Worm (Caenorhabditis elegans) whole organism, L1 larva: ENCODE measurements around the gene nhr-152.

Experiments used
- blmp-1 ChIP-seq: fragments of 150-350 bp; optimal IDR thresholded peaks from 2 replicates; lab custom pipeline; 2014; ENCODE audit warnings: missing biosample characterization, missing genetic modification characterization
- ceh-82 ChIP-seq, 3 experiments: fragments of 150-350 bp in 1 of 3; sonication (generic microtip) in 2 of 3; optimal IDR thresholded peaks; 2 replicates each; lab custom pipeline; 2014 to 2017; ENCODE audit warnings: missing biosample characterization in 3 of 3, missing genetic modification characterization in 3 of 3
- ces-1 ChIP-seq: fragments of 150-350 bp; optimal IDR thresholded peaks from 2 replicates; lab custom pipeline; 2014; ENCODE audit warnings: missing biosample characterization, missing genetic modification reagents, missing genetic modification characterization
- dsc-1 ChIP-seq: sonication (generic microtip); optimal IDR thresholded peaks from 2 replicates; lab custom pipeline; 2016; ENCODE audit warnings: mild to moderate bottlenecking, missing genetic modification characterization, missing compliant biosample characterization
- efl-3 ChIP-seq: fragments of 200-800 bp; sonication (Bioruptor generic); optimal IDR thresholded peaks from 2 replicates; lab custom pipeline; 2018; ENCODE audit warnings: mild to moderate bottlenecking, missing genetic modification characterization, missing compliant biosample characterization
- egl-13 ChIP-seq: sonication (generic microtip); optimal IDR thresholded peaks from 2 replicates; lab custom pipeline; 2016; ENCODE audit warnings: missing genotype, missing genetic modification reagents, missing genetic modification characterization, missing compliant biosample characterization
- egl-27 ChIP-seq, 2 experiments: fragments of 150-350 bp in 1 of 2; sonication (generic microtip); optimal IDR thresholded peaks; 3 replicates each; lab custom pipeline; 2017 to 2018; ENCODE audit warnings: missing biosample characterization in 2 of 2, missing genetic modification characterization in 2 of 2, missing genetic modification reagents in 2 of 2
- elt-3 ChIP-seq, 6 experiments: fragments of 150-350 bp in 1 of 6; sonication (generic microtip); optimal IDR thresholded peaks; 2 replicates each; lab custom pipeline; 2017 to 2018; ENCODE audit warnings: missing biosample characterization in 6 of 6, missing genetic modification characterization in 6 of 6, inconsistent platforms in 1 of 6
- fos-1 ChIP-seq: fragments of 150-350 bp; optimal IDR thresholded peaks from 2 replicates; lab custom pipeline; 2014; ENCODE audit warnings: missing biosample characterization, missing genetic modification characterization
- grh-1 ChIP-seq: fragments of 200-800 bp; sonication (Bioruptor generic); IDR thresholded peaks from 2 replicates; pipeline ENCODE4 v1.3.6; 2022; ENCODE audit warnings: missing genetic modification reagents, missing genetic modification characterization, missing compliant biosample characterization
- hlh-4 ChIP-seq: sonication (generic microtip); optimal IDR thresholded peaks from 2 replicates; lab custom pipeline; 2016; ENCODE audit warnings: mild to moderate bottlenecking, missing genetic modification characterization, missing compliant biosample characterization
- hpl-2 ChIP-seq: fragments of 150-350 bp; optimal IDR thresholded peaks from 2 replicates; lab custom pipeline; 2014; ENCODE audit warnings: missing biosample characterization, missing genetic modification reagents, missing genetic modification characterization
- jun-1 ChIP-seq: fragments of 150-350 bp; optimal IDR thresholded peaks from 2 replicates; lab custom pipeline; 2014; ENCODE audit warnings: missing biosample characterization, missing genetic modification reagents, missing genetic modification characterization
- lin-14 ChIP-seq: fragments of 200-800 bp; sonication (Bioruptor generic); optimal IDR thresholded peaks from 2 replicates; lab custom pipeline; 2018; ENCODE audit warnings: mild to moderate bottlenecking, missing genetic modification characterization, moderate library complexity, missing compliant biosample characterization
- lin-35 ChIP-seq, 2 experiments: fragments of 150-350 bp; optimal IDR thresholded peaks; 2 replicates each; lab custom pipeline; 2014; ENCODE audit warnings: missing biosample characterization in 2 of 2, missing genetic modification characterization in 2 of 2, missing genetic modification reagents in 2 of 2
- lin-39 ChIP-seq: fragments of 150-350 bp; optimal IDR thresholded peaks from 2 replicates; lab custom pipeline; 2014; ENCODE audit warnings: missing biosample characterization, missing genetic modification reagents, missing genetic modification characterization
- lir-3 ChIP-seq: sonication (generic microtip); optimal IDR thresholded peaks from 2 replicates; lab custom pipeline; 2016; ENCODE audit warnings: mild to moderate bottlenecking, missing genetic modification characterization, moderate library complexity, missing compliant biosample characterization; ENCODE audit not compliant: poor library complexity
- mab-9 ChIP-seq: fragments of 200-800 bp; sonication (Bioruptor generic); IDR thresholded peaks from 2 replicates; pipeline ENCODE4 v1.3.6; 2022; ENCODE audit warnings: missing genetic modification reagents, missing genetic modification characterization, missing compliant biosample characterization
- nhr-12 ChIP-seq: sonication (generic microtip); optimal IDR thresholded peaks from 2 replicates; lab custom pipeline; 2017; ENCODE audit warnings: missing biosample characterization, missing genetic modification characterization
- nhr-20 ChIP-seq: sonication (generic microtip); optimal IDR thresholded peaks from 2 replicates; lab custom pipeline; 2016; ENCODE audit warnings: mild to moderate bottlenecking, missing genetic modification characterization, missing compliant biosample characterization
- pag-3 ChIP-seq: sonication (generic microtip); optimal IDR thresholded peaks from 2 replicates; lab custom pipeline; 2017; ENCODE audit warnings: missing genetic modification characterization, mild to moderate bottlenecking, missing compliant biosample characterization, antibody characterized with exemption, borderline replicate concordance; ENCODE audit not compliant: insufficient read depth
- pqm-1 ChIP-seq: sonication (generic microtip); optimal IDR thresholded peaks from 3 replicates; lab custom pipeline; 2017; ENCODE audit warnings: missing biosample characterization, missing genetic modification characterization
- snpc-4 ChIP-seq: fragments of 150-350 bp; optimal IDR thresholded peaks from 2 replicates; lab custom pipeline; 2014; ENCODE audit warnings: missing biosample characterization, missing genetic modification characterization
- swsn-7 ChIP-seq: sonication (generic microtip); optimal IDR thresholded peaks from 2 replicates; lab custom pipeline; 2016; ENCODE audit warnings: missing genetic modification characterization, missing compliant biosample characterization
- tbx-2 ChIP-seq: sonication (generic microtip); optimal IDR thresholded peaks from 2 replicates; lab custom pipeline; 2016; ENCODE audit warnings: missing genetic modification characterization, missing compliant biosample characterization
- tlp-1 ChIP-seq: fragments of 150-350 bp; optimal IDR thresholded peaks from 2 replicates; lab custom pipeline; 2014; ENCODE audit warnings: missing biosample characterization, missing genetic modification characterization
- unc-30 ChIP-seq: sonication (generic microtip); optimal IDR thresholded peaks from 2 replicates; lab custom pipeline; 2017; ENCODE audit warnings: missing biosample characterization, missing genetic modification characterization
- unc-62 ChIP-seq: fragments of 150-350 bp; optimal IDR thresholded peaks from 2 replicates; lab custom pipeline; 2014; ENCODE audit warnings: missing biosample characterization, missing genetic modification reagents, missing genetic modification characterization
- unc-98 ChIP-seq: fragments of 200-800 bp; sonication (Bioruptor generic); IDR thresholded peaks from 2 replicates; pipeline ENCODE4 v1.3.6; 2022; ENCODE audit warnings: missing genetic modification characterization, missing compliant biosample characterization
- zag-1 ChIP-seq: fragments of 150-350 bp; optimal IDR thresholded peaks from 2 replicates; lab custom pipeline; 2014; ENCODE audit warnings: missing biosample characterization, missing genetic modification characterization
- ztf-11 ChIP-seq, 2 experiments: sonication (generic microtip); optimal IDR thresholded peaks; 2 replicates each; lab custom pipeline; 2016 to 2017; ENCODE audit warnings: missing genetic modification characterization in 2 of 2, missing biosample characterization in 1 of 2, missing compliant biosample characterization in 1 of 2

nhr-152 gene

DNA sequence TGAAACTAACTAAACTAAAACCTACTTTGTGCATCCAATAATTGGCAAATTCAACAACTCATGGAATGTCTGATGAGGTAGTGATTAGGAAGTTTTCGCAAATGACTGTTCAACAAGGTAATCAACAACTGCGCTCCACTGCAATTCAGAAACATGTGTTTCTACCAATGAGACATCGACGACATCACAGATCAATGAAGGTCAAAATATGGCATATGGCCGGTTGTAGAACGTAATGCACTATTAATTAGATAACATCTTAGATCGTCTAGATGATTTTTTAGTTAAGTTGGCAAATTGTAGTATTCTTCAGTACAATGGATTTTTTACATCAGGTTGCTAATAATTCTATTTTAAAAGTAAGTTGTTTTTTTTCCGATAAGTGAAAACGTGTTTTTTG lies at the start of gene nhr-152, which contains the start of gene nhr-94 (continued):
- peak; percentile 79 for TF ChIP-seq nhr-20 (tag; lab: Kevin White, UChicago)

DNA sequence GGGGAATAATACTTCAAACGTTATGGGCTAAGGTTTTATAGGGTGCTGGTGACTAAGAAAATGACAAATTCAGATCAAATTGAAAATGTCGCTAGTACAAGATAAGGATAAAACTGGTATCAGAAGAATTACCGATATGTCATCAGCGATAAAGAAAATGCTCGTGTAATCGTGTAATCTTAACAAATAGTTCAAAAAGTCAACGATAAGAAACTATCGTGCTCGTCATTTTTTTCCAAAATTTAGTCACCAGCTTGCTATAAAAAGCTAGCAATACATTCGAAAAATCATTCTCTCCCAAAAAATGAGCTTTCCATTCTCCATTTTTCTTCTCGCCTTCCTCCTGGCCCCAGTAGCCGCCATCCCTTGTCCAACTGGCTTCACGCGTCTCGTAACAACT lies 48.3 kb upstream of the nhr-152 start, which contains the start of gene clec-45:
Gene clec-45, plus strand, starts transcription at position 301 of the 400 bp plus-strand sequence.
- TF ChIP-seq swsn-7 (tag; lab: Kevin White, UChicago) (no peak), tbx-2 (tag; lab: Kevin White, UChicago) (no peak), hlh-4 (tag; lab: Kevin White, UChicago) (no peak), ceh-82 (tag; optimal IDR thresholded peaks at IDR 0.05; lab: Kevin White, UChicago) (no peak), jun-1 (tag; lab: Kevin White, UChicago) (no peak), mab-9 (GFP tag; lab: Robert Waterston, UW) (no peak), egl-13 (tag; lab: Kevin White, UChicago) (no peak), lin-35 (GFP tag; optimal IDR thresholded peaks at IDR 0.05; lab: Kevin White, UChicago) (no peak), lin-39 (tag; lab: Kevin White, UChicago) (no peak)

DNA sequence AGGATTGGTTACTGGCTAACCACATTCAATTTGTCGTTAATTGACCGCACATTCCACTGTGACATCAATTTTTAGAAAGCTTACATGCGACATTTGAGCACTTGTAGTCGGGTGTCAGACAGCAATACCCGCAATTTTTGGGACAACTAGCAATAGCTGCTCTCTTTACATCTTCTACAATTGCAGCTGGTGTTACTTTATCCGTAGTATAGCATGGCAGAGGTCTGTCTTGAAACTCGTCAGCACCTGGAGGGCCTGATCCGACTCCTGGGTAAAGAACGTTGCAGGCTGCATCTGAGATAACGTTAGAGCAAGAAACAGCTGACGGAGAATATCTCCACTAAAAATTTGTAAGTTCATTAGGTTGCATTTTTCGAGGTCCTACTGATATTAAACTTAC lies 46.8 kb upstream of the nhr-152 start:
- no peak for TF ChIP-seq nhr-12 (tag; lab: Kevin White, UChicago)
- TF ChIP-seq, all 84 proteins: peak for 0

DNA sequence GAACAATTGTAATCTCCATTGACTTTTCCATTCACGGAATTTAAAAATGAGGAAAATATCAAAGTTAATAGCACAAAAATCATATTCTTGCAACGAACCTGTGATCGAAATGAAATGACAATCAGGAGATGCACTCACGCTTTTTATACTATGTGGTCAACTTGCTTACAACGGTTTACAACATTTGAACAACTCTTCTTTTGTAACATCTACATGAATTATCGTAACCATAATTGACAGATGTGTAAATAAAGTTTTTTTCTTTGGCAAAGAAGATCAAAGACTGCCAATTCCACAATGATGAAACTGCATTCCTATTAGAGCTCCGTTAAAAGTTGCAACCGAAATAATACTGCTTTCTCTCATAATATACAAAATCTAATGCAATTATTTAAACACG lies 46.4 kb upstream of the nhr-152 start, which contains the start of gene F07C4.10:
Gene F07C4.10, minus strand, starts transcription at position 101 of the 400 bp plus-strand sequence.
- TF ChIP-seq elt-3 (tag; optimal IDR thresholded peaks at IDR 0.05; lab: Kevin White, UChicago) (no peak), pqm-1 (tag; lab: Kevin White, UChicago) (no peak), snpc-4 (tag; lab: Kevin White, UChicago) (no peak), lin-14 (no peak)

DNA sequence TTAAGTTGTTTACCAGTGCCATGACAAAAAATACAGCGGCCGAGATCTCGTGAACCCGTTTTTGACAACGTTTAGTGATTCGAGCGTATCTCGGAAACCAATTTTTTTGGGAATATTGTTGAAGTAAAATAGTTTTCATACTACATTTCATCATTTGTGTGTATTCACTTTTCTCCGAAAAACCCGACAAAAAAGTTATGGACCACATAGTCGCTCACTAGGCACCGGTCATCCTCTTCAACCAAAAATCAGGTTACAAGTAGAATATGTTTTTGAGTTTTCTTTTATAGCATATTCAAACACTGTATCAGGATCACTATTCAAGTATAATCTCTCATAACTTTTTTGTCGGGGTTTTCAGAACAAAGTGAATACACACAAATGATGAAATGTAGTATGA lies 44.4 kb upstream of the nhr-152 start:
- TF ChIP-seq tlp-1 (tag; lab: Kevin White, UChicago) = no peak
- TF ChIP-seq unc-62 (GFP tag; lab: Kevin White, UChicago) = no peak

DNA sequence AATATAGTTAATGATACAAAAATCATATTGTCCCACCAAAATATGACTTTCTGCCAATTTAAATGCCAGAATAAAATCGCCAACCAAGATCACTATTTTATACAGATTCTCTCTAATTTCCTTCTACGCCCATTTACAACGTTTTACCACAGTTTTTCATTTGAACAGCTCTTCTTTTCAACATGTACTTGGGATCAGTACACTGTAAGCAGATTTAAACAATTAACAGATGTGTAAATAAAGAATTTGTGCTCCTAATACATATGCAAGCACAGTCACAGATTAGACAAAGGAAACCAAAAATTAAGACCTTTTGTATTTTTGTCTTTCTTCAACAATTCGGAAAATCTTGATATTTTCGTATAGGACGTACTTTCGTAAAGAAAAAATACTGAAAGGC lies 42.7 kb upstream of the nhr-152 start, which contains the start of gene F07C4.11:
Gene F07C4.11, minus strand, starts transcription at position 101 of the 400 bp plus-strand sequence.
- TF ChIP-seq tbx-2 (tag; lab: Kevin White, UChicago) (no peak), swsn-7 (tag; lab: Kevin White, UChicago) (no peak), unc-98 (GFP tag; lab: Robert Waterston, UW) (no peak), hpl-2 (GFP tag; lab: Kevin White, UChicago) (no peak), ces-1 (GFP tag; lab: Kevin White, UChicago) (no peak), zag-1 (no peak), egl-27 (tag; optimal IDR thresholded peaks at IDR 0.05; lab: Kevin White, UChicago) (no peak), fos-1 (no peak), lin-39 (tag; lab: Kevin White, UChicago) (no peak), pag-3 (no peak), unc-30 (tag; lab: Kevin White, UChicago) (no peak), lir-3 (no peak), ztf-11 (tag; optimal IDR thresholded peaks at IDR 0.05; lab: Kevin White, UChicago) (no peak), blmp-1 (tag; lab: Kevin White, UChicago) (no peak)

DNA sequence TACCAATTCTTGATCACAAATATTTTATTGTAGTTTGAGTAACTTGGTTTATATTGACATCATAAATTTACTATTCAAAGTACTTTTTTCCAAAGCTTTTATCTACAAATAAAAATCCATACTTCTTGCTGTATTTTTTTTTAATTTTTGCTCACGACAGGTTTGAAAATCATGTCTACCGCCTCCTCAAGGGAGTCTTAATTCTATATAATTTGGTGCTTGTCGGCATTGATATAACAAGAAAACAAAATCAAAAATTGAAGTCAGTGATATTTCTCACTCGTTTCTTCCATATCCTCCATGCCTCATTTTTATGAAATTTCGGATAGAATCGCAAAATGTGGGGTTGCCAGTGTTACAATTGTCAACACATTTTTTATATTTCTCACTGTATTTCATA lies 40.7 kb upstream of the nhr-152 start, which contains the start of gene str-47:
Gene str-47, plus strand, starts transcription at position 301 of the 400 bp plus-strand sequence.
- TF ChIP-seq grh-1 (GFP tag; lab: Robert Waterston, UW) (no peak), tlp-1 (tag; lab: Kevin White, UChicago) (no peak), efl-3 (GFP tag; lab: Kevin White, UChicago) (no peak), unc-30 (tag; lab: Kevin White, UChicago) (no peak), hlh-4 (tag; lab: Kevin White, UChicago) (no peak), dsc-1 (no peak), elt-3 (tag; optimal IDR thresholded peaks at IDR 0.05; lab: Kevin White, UChicago) (no peak)
- TF ChIP-seq, all 84 proteins: peak for 0
